Fruit fly (Drosophila melanogaster) S2 (cell line): Measurements from ENCODE around the gene hoe2.

Experiments
- CG8478 ChIP-seq: fragments of >200 bp; optimal IDR thresholded peaks from 2 replicates; lab custom pipeline; 2018
- CTCF ChIP-seq, 2 experiments: fragments of >200 bp; optimal IDR thresholded peaks; 2 replicates each; lab custom pipeline; 2018

- TF ChIP-seq CG8478 (lab: Kevin White, UChicago) (no peak), CTCF (optimal IDR thresholded peaks at IDR 0.05; lab: Kevin White, UChicago) (no peak)
Observed at dm6 chr2L:4932284-4932683, 4.0 kb downstream of the hoe2 start, which contains the start of gene hoe1.
